Worm (Caenorhabditis elegans) whole organism, late embryonic: ENCODE measurements around the gene W06A11.1.

ENCODE experiments used
- C08G9.2 ChIP-seq: sonication (generic microtip); optimal IDR thresholded peaks from 2 replicates; lab custom pipeline; 2016; ENCODE audit warnings: mild to moderate bottlenecking, missing genetic modification characterization, moderate library complexity, missing compliant biosample characterization
- C38D4.7 ChIP-seq: fragments of 200-800 bp; sonication (Bioruptor generic); optimal IDR thresholded peaks from 2 replicates; lab custom pipeline; 2018; ENCODE audit warnings: mild to moderate bottlenecking, missing genetic modification characterization, moderate library complexity, missing compliant biosample characterization
- ahr-1 ChIP-seq: sonication (generic microtip); optimal IDR thresholded peaks from 2 replicates; lab custom pipeline; 2016; ENCODE audit warnings: missing genetic modification characterization, missing compliant biosample characterization
- ama-1 ChIP-seq: fragments of 150-350 bp; optimal IDR thresholded peaks from 2 replicates; lab custom pipeline; 2014
- ceh-2 ChIP-seq: sonication (generic microtip); optimal IDR thresholded peaks from 2 replicates; lab custom pipeline; 2016; ENCODE audit warnings: missing genotype, missing genetic modification characterization, missing compliant biosample characterization
- ceh-22 ChIP-seq: sonication (generic microtip); optimal IDR thresholded peaks from 2 replicates; lab custom pipeline; 2017; ENCODE audit warnings: missing biosample characterization, missing genetic modification characterization
- ceh-30 ChIP-seq: fragments of 150-350 bp; optimal IDR thresholded peaks from 2 replicates; lab custom pipeline; 2014; ENCODE audit warnings: missing biosample characterization, missing genetic modification characterization
- ceh-34 ChIP-seq: sonication (generic microtip); optimal IDR thresholded peaks from 2 replicates; lab custom pipeline; 2016; ENCODE audit warnings: mild to moderate bottlenecking, missing genetic modification characterization, missing compliant biosample characterization
- ceh-48 ChIP-seq: sonication (generic microtip); optimal IDR thresholded peaks from 2 replicates; lab custom pipeline; 2016; ENCODE audit warnings: missing genetic modification characterization, inconsistent platforms, missing compliant biosample characterization
- ceh-6 ChIP-seq: fragments of 200-800 bp; sonication (Bioruptor generic); optimal IDR thresholded peaks from 2 replicates; lab custom pipeline; 2018; ENCODE audit warnings: mild to moderate bottlenecking, missing genetic modification characterization, missing compliant biosample characterization
- ceh-9 ChIP-seq: sonication (generic microtip); optimal IDR thresholded peaks from 2 replicates; lab custom pipeline; 2016; ENCODE audit warnings: mild to moderate bottlenecking, missing genetic modification characterization, inconsistent platforms, missing compliant biosample characterization
- che-1 ChIP-seq: sonication (generic microtip); optimal IDR thresholded peaks from 2 replicates; lab custom pipeline; 2016; ENCODE audit warnings: mild to moderate bottlenecking, missing genetic modification characterization, missing compliant biosample characterization
- dmd-4 ChIP-seq: sonication (generic microtip); optimal IDR thresholded peaks from 2 replicates; lab custom pipeline; 2016; ENCODE audit warnings: borderline replicate concordance, missing genetic modification characterization, missing compliant biosample characterization
- dve-1 ChIP-seq: sonication (generic microtip); optimal IDR thresholded peaks from 2 replicates; lab custom pipeline; 2017; ENCODE audit warnings: antibody characterized with exemption, mild to moderate bottlenecking, missing genetic modification characterization, missing compliant biosample characterization
- eyg-1 ChIP-seq: sonication (generic microtip); optimal IDR thresholded peaks from 2 replicates; lab custom pipeline; 2016; ENCODE audit warnings: missing genotype, missing genetic modification characterization, missing compliant biosample characterization
- fkh-10 ChIP-seq: fragments of 150-350 bp; optimal IDR thresholded peaks from 2 replicates; lab custom pipeline; 2014; ENCODE audit warnings: missing biosample characterization, missing genetic modification reagents, missing genetic modification characterization
- gmeb-2 ChIP-seq: sonication (generic microtip); optimal IDR thresholded peaks from 2 replicates; lab custom pipeline; 2016; ENCODE audit warnings: missing genetic modification characterization, inconsistent platforms, missing compliant biosample characterization
- hlh-13 ChIP-seq: fragments of 200-800 bp; sonication (Bioruptor generic); optimal IDR thresholded peaks from 2 replicates; lab custom pipeline; 2018; ENCODE audit warnings: mild to moderate bottlenecking, missing genetic modification characterization, missing compliant biosample characterization
- hlh-15 ChIP-seq: sonication (generic microtip); optimal IDR thresholded peaks from 2 replicates; lab custom pipeline; 2016; ENCODE audit warnings: missing genetic modification characterization, missing compliant biosample characterization
- lim-6 ChIP-seq: sonication (generic microtip); optimal IDR thresholded peaks from 2 replicates; lab custom pipeline; 2016; ENCODE audit warnings: missing genetic modification characterization, missing compliant biosample characterization
- lin-11 ChIP-seq: fragments of 200-800 bp; sonication (Bioruptor generic); optimal IDR thresholded peaks from 2 replicates; lab custom pipeline; 2018; ENCODE audit warnings: mild to moderate bottlenecking, missing genetic modification characterization, missing compliant biosample characterization
- madf-2 ChIP-seq: sonication (generic microtip); optimal IDR thresholded peaks from 2 replicates; lab custom pipeline; 2017; ENCODE audit warnings: missing genetic modification characterization, missing compliant biosample characterization
- mec-3 ChIP-seq: sonication (generic microtip); optimal IDR thresholded peaks from 2 replicates; lab custom pipeline; 2016; ENCODE audit warnings: borderline replicate concordance, missing genetic modification characterization, missing compliant biosample characterization
- nhr-11 ChIP-seq: fragments of 150-350 bp; optimal IDR thresholded peaks from 2 replicates; lab custom pipeline; 2014; ENCODE audit warnings: missing biosample characterization, missing genetic modification characterization
- npax-4 ChIP-seq: sonication (generic microtip); optimal IDR thresholded peaks from 2 replicates; lab custom pipeline; 2016; ENCODE audit warnings: missing genetic modification characterization, missing compliant biosample characterization
- pag-3 ChIP-seq: sonication (generic microtip); optimal IDR thresholded peaks from 2 replicates; lab custom pipeline; 2016; ENCODE audit warnings: missing compliant biosample characterization, missing genetic modification characterization, borderline replicate concordance
- pat-9 ChIP-seq: fragments of 200-800 bp; sonication (Bioruptor generic); optimal IDR thresholded peaks from 2 replicates; lab custom pipeline; 2018; ENCODE audit warnings: mild to moderate bottlenecking, missing genetic modification characterization, moderate library complexity, missing compliant biosample characterization
- pax-1 ChIP-seq: fragments of 150-350 bp; optimal IDR thresholded peaks from 2 replicates; lab custom pipeline; 2014; ENCODE audit warnings: missing biosample characterization, missing genetic modification characterization
- pha-4 ChIP-seq: fragments of 150-350 bp; optimal IDR thresholded peaks from 2 replicates; lab custom pipeline; 2018; ENCODE audit warnings: missing biosample characterization, missing genetic modification reagents, missing genetic modification characterization
- pqm-1 ChIP-seq: sonication (generic microtip); optimal IDR thresholded peaks from 2 replicates; lab custom pipeline; 2016; ENCODE audit warnings: missing genetic modification characterization, missing compliant biosample characterization
- pros-1 ChIP-seq: fragments of 150-350 bp; optimal IDR thresholded peaks from 2 replicates; lab custom pipeline; 2014; ENCODE audit warnings: missing biosample characterization, missing genetic modification reagents, missing genetic modification characterization
- ref-2 ChIP-seq: sonication (generic microtip); optimal IDR thresholded peaks from 2 replicates; lab custom pipeline; 2016; ENCODE audit warnings: missing genetic modification characterization, missing compliant biosample characterization
- sox-4 ChIP-seq: sonication (generic microtip); optimal IDR thresholded peaks from 2 replicates; lab custom pipeline; 2017; ENCODE audit warnings: mild to moderate bottlenecking, missing genetic modification characterization, inconsistent platforms, missing compliant biosample characterization
- tbx-2 ChIP-seq: sonication (generic microtip); optimal IDR thresholded peaks from 2 replicates; lab custom pipeline; 2016; ENCODE audit warnings: missing genetic modification characterization, missing compliant biosample characterization
- tbx-7 ChIP-seq: sonication (generic microtip); optimal IDR thresholded peaks from 2 replicates; lab custom pipeline; 2016; ENCODE audit warnings: missing genotype, missing genetic modification characterization, missing compliant biosample characterization
- unc-3 ChIP-seq, 2 experiments: fragments of 200-800 bp in 1 of 2; sonication (Bioruptor generic) in 1 of 2; sonication (generic microtip) in 1 of 2; conservative IDR thresholded peaks in 1 of 2; optimal IDR thresholded peaks in 1 of 2; 2 replicates each; pipeline versions ENCODE4 v1.3.6 to Lab custom; 2016 to 2022; ENCODE audit warnings: missing compliant biosample characterization in 2 of 2, missing genetic modification characterization in 2 of 2, missing genetic modification reagents in 1 of 2
- unc-42 ChIP-seq: sonication (generic microtip); optimal IDR thresholded peaks from 2 replicates; lab custom pipeline; 2016; ENCODE audit warnings: missing genotype, missing genetic modification characterization, missing compliant biosample characterization
- unc-86 ChIP-seq: sonication (generic microtip); optimal IDR thresholded peaks from 2 replicates; lab custom pipeline; 2016; ENCODE audit warnings: missing genetic modification characterization, missing compliant biosample characterization
- zip-5 ChIP-seq: sonication (generic microtip); optimal IDR thresholded peaks from 2 replicates; lab custom pipeline; 2016; ENCODE audit warnings: missing genetic modification characterization, missing compliant biosample characterization

The W06A11.1 gene

ce11 chrII:4045396-4045795 lies 22.0 kb upstream of the W06A11.1 start, which contains the start of gene K07D4.2:
Gene K07D4.2 (minus strand): TSS chrII:4045496.
- TF ChIP-seq npax-4 = no peak
- no peak for TF ChIP-seq pqm-1 (tag; lab: Kevin White, UChicago)
- TF ChIP-seq dmd-4 (tag; lab: Kevin White, UChicago) = no peak
- no peak for TF ChIP-seq ama-1 (lab: Kevin White, UChicago)
- TF ChIP-seq tbx-2 (tag; lab: Kevin White, UChicago) = no peak
- no peak for TF ChIP-seq lin-11 (tag; lab: Kevin White, UChicago)
- no peak for TF ChIP-seq madf-2 (tag; lab: Kevin White, UChicago)
- TF ChIP-seq mec-3 = no peak
- TF ChIP-seq pag-3 (tag; lab: Kevin White, UChicago) = no peak
- TF ChIP-seq ceh-34 (tag; lab: Kevin White, UChicago) = no peak
- TF ChIP-seq pax-1 (tag; lab: Kevin White, UChicago) = no peak

- TF ChIP-seq pax-1 (tag; lab: Kevin White, UChicago) (no peak), ceh-22 (no peak), C38D4.7 (no peak), lim-6 (no peak), ahr-1 (no peak), hlh-13 (GFP tag; lab: Kevin White, UChicago) (no peak), hlh-15 (no peak), ceh-2 (tag; lab: Kevin White, UChicago) (no peak), unc-86 (tag; lab: Kevin White, UChicago) (no peak), fkh-10 (no peak), ama-1 (lab: Kevin White, UChicago) (no peak), zip-5 (tag; lab: Kevin White, UChicago) (no peak), npax-4 (no peak)
These were observed 4.9 kb upstream of the W06A11.1 start, which contains the start of gene gadr-4 for ce11 chrII:4062477-4062876. Gene gadr-4 (minus strand): TSS chrII:4062577.

ce11 chrII:4063997-4064396 lies 3.4 kb upstream of the W06A11.1 start, which contains the start of gene fbxb-118:
Gene fbxb-118 (minus strand): TSS chrII:4064097.
- TF ChIP-seq che-1 (no peak), ceh-48 (tag; lab: Kevin White, UChicago) (no peak), npax-4 (no peak), ceh-30 (no peak), tbx-2 (tag; lab: Kevin White, UChicago) (no peak), unc-42 (tag; lab: Kevin White, UChicago) (no peak), ama-1 (lab: Kevin White, UChicago) (no peak), sox-4 (tag; lab: Kevin White, UChicago) (no peak), ceh-2 (tag; lab: Kevin White, UChicago) (no peak), lin-11 (tag; lab: Kevin White, UChicago) (no peak), tbx-7 (tag; lab: Kevin White, UChicago) (no peak), unc-3 (GFP tag; conservative IDR thresholded peaks at IDR 0.05; lab: Robert Waterston, UW) (no peak), unc-3 (tag; optimal IDR thresholded peaks at IDR 0.05; lab: Kevin White, UChicago) (no peak), ceh-6 (no peak), pqm-1 (tag; lab: Kevin White, UChicago) (no peak), dmd-4 (tag; lab: Kevin White, UChicago) (no peak)

ce11 chrII:4068141-4068540 lies 783 bp downstream of the W06A11.1 start:
- TF ChIP-seq eyg-1 (tag; lab: Kevin White, UChicago) (no peak), nhr-11 (tag; lab: Kevin White, UChicago) (no peak), ceh-9 (tag; lab: Kevin White, UChicago) (no peak), C08G9.2 (no peak), ahr-1 (no peak), pros-1 (tag; lab: Kevin White, UChicago) (no peak), dmd-4 (tag; lab: Kevin White, UChicago) (no peak), pha-4 (tag; lab: Kevin White, UChicago) (no peak), dve-1 (tag; lab: Kevin White, UChicago) (no peak), gmeb-2 (no peak), ref-2 (tag; lab: Kevin White, UChicago) (no peak), pat-9 (no peak), ceh-22 (no peak), sox-4 (tag; lab: Kevin White, UChicago) (no peak), pqm-1 (tag; lab: Kevin White, UChicago) (no peak)
